Fruit fly (Drosophila melanogaster): Measurements from ENCODE around the gene Rbp.

Gene Rbp

dm6 chr3R:15427818-15428199, 53.4 kb downstream of the Rbp start:
- TF ChIP-seq CG8478 (optimal IDR thresholded peaks at IDR 0.05) (no peak), CTCF (optimal IDR thresholded peaks at IDR 0.05) (no peak)

dm6 chr3R:15430349-15430748, 55.9 kb downstream of the Rbp start:
- TF ChIP-seq CTCF (optimal IDR thresholded peaks at IDR 0.05), result no peak
- TF ChIP-seq CG8478 (optimal IDR thresholded peaks at IDR 0.05), result no peak

dm6 chr3R:15431142-15431541, 56.7 kb downstream of the Rbp start:
- TF ChIP-seq CTCF (optimal IDR thresholded peaks at IDR 0.05), result peak; percentile 71 to 75
- no peak for TF ChIP-seq CG8478 (optimal IDR thresholded peaks at IDR 0.05)

dm6 chr3R:15433340-15433945, 59.0 kb downstream of the Rbp start:
- TF ChIP-seq CG8478 (optimal IDR thresholded peaks at IDR 0.05) (no peak), CTCF (optimal IDR thresholded peaks at IDR 0.05) (no peak)

- TF ChIP-seq CG8478 (optimal IDR thresholded peaks at IDR 0.05), result no peak
- TF ChIP-seq CTCF (optimal IDR thresholded peaks at IDR 0.05), result no peak
Observed at dm6 chr3R:15434676-15435075, 60.2 kb downstream of the Rbp start, which contains the start of gene CG6118. TSS of gene CG6118 (minus strand) at chr3R:15434738.

- no peak for TF ChIP-seq CG8478 (optimal IDR thresholded peaks at IDR 0.05)
- TF ChIP-seq CTCF (optimal IDR thresholded peaks at IDR 0.05), result no peak
Observed at dm6 chr3R:15436799-15437198, 62.4 kb downstream of the Rbp start.

dm6 chr3R:15437458-15438414, 63.3 kb downstream of the Rbp start:
- no peak for TF ChIP-seq CG8478 (optimal IDR thresholded peaks at IDR 0.05)
- peak; percentile 93 to 96 for TF ChIP-seq CTCF (optimal IDR thresholded peaks at IDR 0.05)

dm6 chr3R:15439669-15440068, 65.2 kb downstream of the Rbp start, which contains the start of gene Act88F:
TSS of gene Act88F (plus strand) at chr3R:15439969.
- TF ChIP-seq CTCF (optimal IDR thresholded peaks at IDR 0.05) (no peak), CG8478 (optimal IDR thresholded peaks at IDR 0.05) (no peak)

- TF ChIP-seq CTCF (optimal IDR thresholded peaks at IDR 0.05) (no peak), CG8478 (optimal IDR thresholded peaks at IDR 0.05) (no peak)
Observed at dm6 chr3R:15446149-15446548, 71.7 kb downstream of the Rbp start.

- TF ChIP-seq CTCF (optimal IDR thresholded peaks at IDR 0.05), result no peak
- no peak for TF ChIP-seq CG8478 (optimal IDR thresholded peaks at IDR 0.05)
Observed at dm6 chr3R:15447791-15448190, 73.4 kb downstream of the Rbp start.

- TF ChIP-seq CG8478 (optimal IDR thresholded peaks at IDR 0.05) (no peak), CTCF (optimal IDR thresholded peaks at IDR 0.05) (no peak)
Observed at dm6 chr3R:15448657-15449056, 74.2 kb downstream of the Rbp start.

dm6 chr3R:15451344-15452107, 77.1 kb downstream of the Rbp start:
- TF ChIP-seq CG8478 (optimal IDR thresholded peaks at IDR 0.05) (no peak), CTCF (optimal IDR thresholded peaks at IDR 0.05) (no peak)
